Worm (Caenorhabditis elegans) whole organism, midembryonic: ENCODE measurements around the gene C17F4.7.

Experiments
- T22C8.4 ChIP-seq: fragments of 200-800 bp; sonication (Bioruptor generic); IDR thresholded peaks from 2 replicates; pipeline ENCODE4 v1.3.6; 2022; ENCODE audit warnings: missing genetic modification characterization, missing compliant biosample characterization
- cog-1 ChIP-seq: sonication (generic microtip); optimal IDR thresholded peaks from 2 replicates; lab custom pipeline; 2016; ENCODE audit warnings: missing genetic modification characterization, missing compliant biosample characterization
- flt-1 ChIP-seq: fragments of 200-800 bp; sonication (Bioruptor generic); IDR thresholded peaks from 2 replicates; pipeline ENCODE4 v1.3.6; 2022; ENCODE audit warnings: missing genetic modification characterization, missing compliant biosample characterization
- klf-2 ChIP-seq: fragments of 200-800 bp; sonication (Bioruptor generic); conservative IDR thresholded peaks from 2 replicates; pipeline ENCODE4 v1.3.6; 2022; ENCODE audit warnings: missing genetic modification reagents, missing genetic modification characterization, missing compliant biosample characterization
- med-1 ChIP-seq: sonication (generic microtip); optimal IDR thresholded peaks from 2 replicates; lab custom pipeline; 2017; ENCODE audit warnings: missing genetic modification characterization, mild to moderate bottlenecking, missing compliant biosample characterization, antibody characterized with exemption, missing genetic modification reagents; ENCODE audit not compliant: insufficient read depth
- ref-1 ChIP-seq: fragments of 200-800 bp; sonication (Bioruptor generic); conservative IDR thresholded peaks from 2 replicates; pipeline ENCODE4 v1.3.6; 2022; ENCODE audit warnings: missing genetic modification reagents, missing genetic modification characterization, missing compliant biosample characterization
- tab-1 ChIP-seq: fragments of 200-800 bp; sonication (Bioruptor generic); IDR thresholded peaks from 2 replicates; pipeline ENCODE4 v1.3.6; 2022; ENCODE audit warnings: missing genetic modification characterization, missing compliant biosample characterization
- ztf-23 ChIP-seq: fragments of 200-800 bp; sonication (Bioruptor generic); IDR thresholded peaks from 2 replicates; pipeline ENCODE4 v1.3.6; 2022; ENCODE audit warnings: missing genetic modification reagents, missing genetic modification characterization, missing compliant biosample characterization
- ztf-29 ChIP-seq: fragments of 200-800 bp; sonication (Bioruptor generic); IDR thresholded peaks from 2 replicates; pipeline ENCODE4 v1.3.6; 2022; ENCODE audit warnings: missing genetic modification reagents, missing genetic modification characterization, missing compliant biosample characterization

The C17F4.7 gene

ce11 chrII:3247556-3247955 lies 1.7 kb upstream of the C17F4.7 start:
- TF ChIP-seq flt-1 (no peak), ref-1 (GFP tag; lab: Robert Waterston, UW) (no peak), tab-1 (GFP tag; lab: Robert Waterston, UW) (no peak), ztf-23 (GFP tag; lab: Robert Waterston, UW) (no peak), ztf-29 (no peak), klf-2 (GFP tag; lab: Robert Waterston, UW) (no peak), T22C8.4 (GFP tag; lab: Robert Waterston, UW) (no peak), cog-1 (tag; lab: Kevin White, UChicago) (no peak), med-1 (GFP tag; lab: Kevin White, UChicago) (no peak)

- TF ChIP-seq klf-2 (GFP tag; lab: Robert Waterston, UW) (no peak), ztf-29 (no peak), tab-1 (GFP tag; lab: Robert Waterston, UW) (no peak)
Observed at ce11 chrII:3244758-3245157, 1.1 kb downstream of the C17F4.7 start.

ce11 chrII:3244070-3244469 lies 1.7 kb downstream of the C17F4.7 start, which contains the start of gene C17F4.12:
TSS of gene C17F4.12 (minus strand) at chrII:3244170.
- TF ChIP-seq tab-1 (GFP tag; lab: Robert Waterston, UW): no peak
- no peak for TF ChIP-seq med-1 (GFP tag; lab: Kevin White, UChicago)
- no peak for TF ChIP-seq flt-1
- TF ChIP-seq cog-1 (tag; lab: Kevin White, UChicago): no peak
- no peak for TF ChIP-seq T22C8.4 (GFP tag; lab: Robert Waterston, UW)
- no peak for TF ChIP-seq ztf-29
- TF ChIP-seq ztf-23 (GFP tag; lab: Robert Waterston, UW): no peak
- no peak for TF ChIP-seq klf-2 (GFP tag; lab: Robert Waterston, UW)
- TF ChIP-seq ref-1 (GFP tag; lab: Robert Waterston, UW): no peak

- TF ChIP-seq ztf-29: no peak
- no peak for TF ChIP-seq flt-1
- TF ChIP-seq ztf-23 (GFP tag; lab: Robert Waterston, UW): no peak
- TF ChIP-seq cog-1 (tag; lab: Kevin White, UChicago): no peak
- TF ChIP-seq tab-1 (GFP tag; lab: Robert Waterston, UW): no peak
- TF ChIP-seq T22C8.4 (GFP tag; lab: Robert Waterston, UW): no peak
- TF ChIP-seq klf-2 (GFP tag; lab: Robert Waterston, UW): no peak
- TF ChIP-seq ref-1 (GFP tag; lab: Robert Waterston, UW): no peak
- no peak for TF ChIP-seq med-1 (GFP tag; lab: Kevin White, UChicago)
Observed at ce11 chrII:3241842-3242241, 4.0 kb downstream of the C17F4.7 start.

DNA sequence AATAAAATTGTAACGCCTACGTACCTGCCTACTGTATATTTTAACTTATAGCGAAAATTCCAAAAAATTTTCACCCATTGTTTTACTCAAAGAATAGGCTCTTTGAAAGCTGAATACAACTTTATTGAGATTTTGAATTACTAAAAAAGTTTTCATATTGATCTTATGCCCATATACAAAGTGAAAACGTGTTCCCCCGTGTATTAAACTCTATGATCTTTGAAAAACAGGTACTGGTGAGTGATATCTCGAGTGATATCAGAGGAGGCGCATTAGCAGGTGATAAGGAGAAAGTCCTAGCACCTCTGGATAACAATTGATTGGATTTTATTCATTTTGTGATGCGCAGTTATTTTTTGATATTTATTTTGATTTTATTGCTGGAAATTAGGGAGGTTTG lies 5.6 kb downstream of the C17F4.7 start, which contains the start of gene C17F4.3:
C17F4.3 (plus strand) TSS at position 301 of the 400 bp plus-strand sequence.
- no peak for TF ChIP-seq med-1 (GFP tag; lab: Kevin White, UChicago)
- no peak for TF ChIP-seq klf-2 (GFP tag; lab: Robert Waterston, UW)
- no peak for TF ChIP-seq T22C8.4 (GFP tag; lab: Robert Waterston, UW)
- no peak for TF ChIP-seq cog-1 (tag; lab: Kevin White, UChicago)
- TF ChIP-seq tab-1 (GFP tag; lab: Robert Waterston, UW): no peak
- no peak for TF ChIP-seq ref-1 (GFP tag; lab: Robert Waterston, UW)
- TF ChIP-seq ztf-29: no peak
- no peak for TF ChIP-seq flt-1
- no peak for TF ChIP-seq ztf-23 (GFP tag; lab: Robert Waterston, UW)

DNA sequence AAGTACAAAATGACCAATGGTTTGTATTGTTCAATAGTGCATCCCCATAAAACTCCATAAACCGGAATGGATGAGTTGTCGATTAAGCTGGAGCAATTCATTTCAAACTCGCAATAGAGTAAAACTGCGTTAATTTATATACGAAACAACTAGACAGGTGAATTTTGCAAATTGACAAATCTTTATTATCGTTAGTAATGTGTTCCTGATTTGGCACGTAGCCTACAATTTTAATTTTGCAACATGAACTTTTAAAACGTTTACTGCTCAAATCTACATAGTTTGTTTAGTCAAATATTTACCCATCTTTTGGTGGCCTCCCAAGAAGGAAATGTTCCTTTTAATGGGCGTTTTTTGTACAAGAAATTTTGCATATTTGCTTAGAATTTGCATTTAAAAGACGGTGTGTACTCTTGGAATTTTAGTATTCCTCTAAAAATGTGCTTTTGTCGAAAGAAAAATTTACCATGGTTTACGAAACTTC lies 8.7 kb downstream of the C17F4.7 start, which contains the start of the genes srz-67 and C17F4.11:
srz-67 (minus strand) TSS at position 101 of the 484 bp plus-strand sequence.
C17F4.11 (plus strand) TSS at position 434 of the 484 bp plus-strand sequence.
- TF ChIP-seq tab-1 (GFP tag; lab: Robert Waterston, UW) (no peak), ztf-23 (GFP tag; lab: Robert Waterston, UW) (no peak), flt-1 (no peak)

DNA sequence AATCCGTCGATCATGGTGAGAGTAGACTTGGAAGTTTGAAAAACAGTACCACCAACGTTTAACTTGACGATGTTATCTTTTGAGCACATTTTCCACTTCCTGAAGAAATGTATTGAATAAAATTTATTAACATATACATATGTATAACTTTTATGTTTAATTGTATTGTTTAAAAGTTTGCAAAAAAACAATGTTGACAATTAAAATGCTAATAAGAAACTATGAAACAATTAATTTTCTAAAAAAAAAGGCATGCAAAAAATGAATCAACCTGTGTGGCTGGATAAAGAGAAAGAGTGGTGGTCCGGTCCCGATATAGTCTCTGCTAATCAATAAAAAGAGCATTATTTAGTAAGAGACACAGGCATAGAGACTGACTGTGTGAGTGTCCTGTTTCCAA lies 11.1 kb downstream of the C17F4.7 start, which contains the start of gene C17F4.8:
C17F4.8 (minus strand) TSS at position 101 of the 400 bp plus-strand sequence.
- TF ChIP-seq ztf-23 (GFP tag; lab: Robert Waterston, UW): no peak
- TF ChIP-seq ref-1 (GFP tag; lab: Robert Waterston, UW): no peak
- TF ChIP-seq tab-1 (GFP tag; lab: Robert Waterston, UW): no peak
- no peak for TF ChIP-seq flt-1
- no peak for TF ChIP-seq T22C8.4 (GFP tag; lab: Robert Waterston, UW)
- TF ChIP-seq cog-1 (tag; lab: Kevin White, UChicago): no peak
- TF ChIP-seq med-1 (GFP tag; lab: Kevin White, UChicago): no peak
- TF ChIP-seq ztf-29: no peak
- no peak for TF ChIP-seq klf-2 (GFP tag; lab: Robert Waterston, UW)

- TF ChIP-seq cog-1 (tag; lab: Kevin White, UChicago) (no peak), ztf-29 (no peak), klf-2 (GFP tag; lab: Robert Waterston, UW) (no peak), tab-1 (GFP tag; lab: Robert Waterston, UW) (no peak), ref-1 (GFP tag; lab: Robert Waterston, UW) (no peak)
Observed at ce11 chrII:3230422-3230821, 15.4 kb downstream of the C17F4.7 start, which contains the start of gene srh-297. TSS of gene srh-297 (minus strand) at chrII:3230522.

DNA sequence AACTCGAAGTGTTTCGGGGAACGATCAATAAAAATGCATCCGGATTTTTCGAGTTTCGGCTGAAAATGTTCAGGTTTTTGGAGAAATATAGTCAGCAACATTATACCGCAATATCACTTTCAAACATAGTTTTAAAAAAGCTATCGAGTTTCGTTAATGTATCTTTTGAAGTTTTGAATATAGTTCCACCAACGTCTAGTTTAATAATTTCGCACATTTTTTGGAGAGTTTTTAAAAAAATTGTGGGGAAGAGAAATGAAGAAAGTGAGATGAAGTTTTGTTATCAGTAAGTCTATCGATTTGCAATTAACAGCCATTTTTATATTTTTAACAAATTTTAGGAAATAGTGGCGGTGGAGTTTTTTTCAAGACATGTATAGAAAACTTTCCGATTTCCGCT lies 20.0 kb downstream of the C17F4.7 start, which contains the start of gene ZC239.17:
ZC239.17 (minus strand) TSS at position 101 of the 400 bp plus-strand sequence.
- TF ChIP-seq ztf-29 (no peak), med-1 (GFP tag; lab: Kevin White, UChicago) (no peak), klf-2 (GFP tag; lab: Robert Waterston, UW) (no peak), tab-1 (GFP tag; lab: Robert Waterston, UW) (no peak), flt-1 (no peak), cog-1 (tag; lab: Kevin White, UChicago) (no peak), T22C8.4 (GFP tag; lab: Robert Waterston, UW) (no peak), ref-1 (GFP tag; lab: Robert Waterston, UW) (no peak), ztf-23 (GFP tag; lab: Robert Waterston, UW) (no peak)
